Fruit fly (Drosophila melanogaster) Kc167 (cell line): ENCODE measurements around the gene CG8664.

Source experiments
- Myc ChIP-seq: fragments of >200 bp; optimal IDR thresholded peaks from 2 replicates; lab custom pipeline; 2017; ENCODE audit warnings: missing external identifiers
- Sin3A ChIP-seq: fragments of >200 bp; optimal IDR thresholded peaks from 2 replicates; lab custom pipeline; 2018; ENCODE audit warnings: missing external identifiers
- h ChIP-seq: fragments of >200 bp; optimal IDR thresholded peaks from 3 replicates; lab custom pipeline; 2018; ENCODE audit warnings: missing external identifiers
- insv ChIP-seq: fragments of >200 bp; optimal IDR thresholded peaks from 3 replicates; lab custom pipeline; 2018; ENCODE audit warnings: missing external identifiers
- psq ChIP-seq: fragments of >200 bp; optimal IDR thresholded peaks from 2 replicates; lab custom pipeline; 2017; ENCODE audit warnings: missing external identifiers
- ttk ChIP-seq: sonication (Bioruptor generic); optimal IDR thresholded peaks from 2 replicates; lab custom pipeline; 2017; ENCODE audit warnings: missing external identifiers

The CG8664 gene

DNA sequence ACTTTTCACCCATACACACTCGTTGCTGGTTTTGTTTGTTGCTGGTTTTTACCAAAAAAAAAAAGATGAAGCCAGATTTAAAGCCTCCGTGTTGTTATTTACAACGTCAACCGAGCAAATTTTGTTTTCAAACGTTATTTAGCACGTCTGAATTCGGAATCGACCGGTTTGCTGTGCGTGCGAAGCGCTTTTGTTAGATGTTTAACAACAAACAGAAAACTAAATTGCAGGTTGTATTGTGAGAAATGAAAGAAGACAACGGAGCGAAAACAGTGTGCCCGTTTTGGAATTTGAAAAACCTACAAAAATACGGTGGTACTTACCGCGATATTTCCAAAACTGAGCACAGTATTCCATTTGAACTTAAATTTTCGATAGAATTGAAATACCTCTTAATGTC lies 19.2 kb upstream of the CG8664 start, which contains the start of gene Fim:
TSS of gene Fim (minus strand) at position 225 of the 400 bp plus-strand sequence.
- TF ChIP-seq Myc (lab: Kevin White, UChicago) (no peak), psq (lab: Kevin White, UChicago) (no peak), Sin3A (lab: Kevin White, UChicago) (no peak), insv (lab: Kevin White, UChicago) (no peak), h (no peak), ttk (lab: Kevin White, UChicago) (no peak)

DNA sequence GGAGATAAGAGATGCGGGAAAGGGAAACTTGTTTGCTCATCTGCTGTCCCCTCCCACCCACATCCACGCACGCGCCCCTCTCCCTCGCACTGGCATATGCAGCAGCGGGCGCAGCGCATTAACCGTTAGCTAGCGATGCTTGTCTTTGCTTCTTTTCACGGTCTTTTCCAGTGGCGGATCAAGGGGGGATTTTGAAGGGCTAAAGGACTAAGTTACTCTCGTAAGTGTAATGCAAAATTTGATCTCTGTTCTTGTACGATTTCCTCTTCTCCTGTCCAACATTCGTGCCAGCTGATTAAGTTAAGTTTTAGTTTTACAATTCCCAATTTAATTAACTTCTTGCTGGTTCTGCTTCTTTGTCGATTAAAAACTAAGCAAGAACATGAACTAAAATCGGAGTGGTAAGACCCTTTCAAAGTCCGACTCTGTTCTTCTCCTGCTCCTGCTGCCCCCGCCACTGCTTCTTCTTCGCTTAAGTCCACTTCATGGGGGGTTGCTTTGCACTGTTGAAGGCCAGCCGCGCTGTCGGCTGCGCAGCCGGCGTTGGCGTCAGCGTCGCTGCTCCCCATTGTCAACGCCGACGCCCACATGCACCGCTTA lies 18.2 kb upstream of the CG8664 start:
- TF ChIP-seq h (no peak), psq (lab: Kevin White, UChicago) (no peak), ttk (lab: Kevin White, UChicago) (no peak), insv (lab: Kevin White, UChicago) (no peak), Myc (lab: Kevin White, UChicago) (no peak), Sin3A (lab: Kevin White, UChicago) (no peak)

DNA sequence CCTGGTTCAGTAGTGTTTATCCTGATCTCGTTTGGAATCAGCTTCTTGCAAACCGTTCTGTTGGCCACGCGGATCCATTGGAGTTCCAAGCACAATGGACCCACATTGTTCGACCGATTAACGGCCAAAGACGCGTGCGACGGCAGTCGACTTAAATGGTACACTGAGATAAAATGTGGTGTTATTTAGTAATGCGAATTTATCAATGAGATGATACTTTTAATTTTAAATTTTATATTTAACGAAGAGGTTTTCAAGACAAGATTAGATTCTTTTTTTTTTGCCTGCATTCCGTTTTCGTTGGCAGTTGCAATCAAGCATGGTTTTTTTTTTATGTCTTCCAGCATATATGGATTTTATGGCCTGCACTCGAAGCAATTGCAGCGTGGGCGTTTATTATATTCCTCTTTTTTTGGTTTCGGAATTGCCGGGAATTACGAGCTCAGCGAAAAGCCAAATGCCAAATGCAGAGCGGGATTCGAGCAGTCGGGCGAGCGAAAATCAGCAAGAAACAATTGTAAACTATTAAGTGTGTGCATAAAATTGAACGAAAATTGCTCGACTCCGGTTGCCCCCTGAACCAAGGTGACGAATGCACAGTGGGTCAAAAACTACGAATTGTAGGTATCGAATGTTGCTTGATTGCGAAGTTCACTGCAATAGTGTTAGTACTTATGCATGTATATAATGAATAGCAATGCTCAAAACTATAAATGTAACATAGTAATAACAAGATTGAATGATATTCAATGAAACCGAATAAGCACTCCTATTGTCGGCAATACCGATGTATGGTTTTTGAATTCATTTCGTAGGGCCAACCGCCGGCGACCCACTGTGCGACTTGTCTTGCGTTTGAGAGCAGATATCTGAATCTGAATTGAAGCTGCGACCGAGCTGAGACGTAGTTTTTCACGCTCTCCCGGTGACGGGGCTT lies 16.6 kb upstream of the CG8664 start:
- TF ChIP-seq Myc (lab: Kevin White, UChicago) (no peak), ttk (lab: Kevin White, UChicago) (no peak), insv (lab: Kevin White, UChicago) (no peak), h (no peak), psq (lab: Kevin White, UChicago) (no peak), Sin3A (lab: Kevin White, UChicago) (no peak)

DNA sequence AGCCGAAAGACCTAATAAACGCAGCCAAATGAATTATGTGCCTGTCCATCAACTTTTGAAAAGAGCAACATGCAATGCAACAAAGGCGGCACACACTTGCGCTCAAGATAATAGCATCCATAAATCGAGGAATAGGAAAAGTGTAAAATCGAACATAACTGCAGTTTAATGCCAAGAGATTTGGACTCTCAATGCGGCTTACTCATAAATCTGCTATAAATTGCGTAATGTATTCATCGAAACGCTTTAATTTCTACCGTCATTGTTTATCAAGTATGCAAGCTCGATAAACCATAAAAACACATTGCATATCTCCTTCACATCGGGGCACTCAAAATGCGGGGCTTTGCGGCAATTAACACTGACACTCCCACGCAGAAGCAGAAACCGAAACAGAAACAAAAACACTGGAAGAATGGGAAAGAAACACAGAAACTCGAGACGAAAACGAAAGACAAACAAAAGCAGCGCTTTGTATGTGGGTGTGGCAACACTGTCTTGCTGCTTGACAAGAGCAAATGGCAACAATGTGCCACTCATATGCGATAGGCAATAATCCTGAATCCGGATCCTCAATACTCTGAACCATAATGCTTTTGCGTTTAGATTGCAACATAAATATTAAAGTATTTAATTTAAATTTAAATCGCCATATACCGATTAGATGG lies 15.5 kb upstream of the CG8664 start:
- TF ChIP-seq Sin3A (lab: Kevin White, UChicago) (no peak), h (no peak), Myc (lab: Kevin White, UChicago) (no peak)

dm6 chrX:17297070-17297689 lies 14.7 kb upstream of the CG8664 start:
- TF ChIP-seq h (no peak), Myc (lab: Kevin White, UChicago) (no peak), ttk (lab: Kevin White, UChicago) (no peak), insv (lab: Kevin White, UChicago) (no peak), psq (lab: Kevin White, UChicago) (no peak), Sin3A (lab: Kevin White, UChicago) (no peak)

- TF ChIP-seq Myc (lab: Kevin White, UChicago) (no peak), insv (lab: Kevin White, UChicago) (no peak), Sin3A (lab: Kevin White, UChicago) (no peak), ttk (lab: Kevin White, UChicago) (no peak), h (no peak), psq (lab: Kevin White, UChicago) (no peak)
Observed at dm6 chrX:17296283-17297069, 13.9 kb upstream of the CG8664 start.

- TF ChIP-seq insv (lab: Kevin White, UChicago) (no peak), ttk (lab: Kevin White, UChicago) (no peak), Myc (lab: Kevin White, UChicago) (no peak), psq (lab: Kevin White, UChicago) (no peak), h (no peak), Sin3A (lab: Kevin White, UChicago) (no peak)
Observed at dm6 chrX:17294979-17295378, 12.5 kb upstream of the CG8664 start.

dm6 chrX:17294169-17294833 lies 11.8 kb upstream of the CG8664 start:
- TF ChIP-seq ttk (lab: Kevin White, UChicago) (no peak), psq (lab: Kevin White, UChicago) (no peak), h (no peak), Myc (lab: Kevin White, UChicago) (no peak), insv (lab: Kevin White, UChicago) (no peak), Sin3A (lab: Kevin White, UChicago) (no peak)

- TF ChIP-seq ttk (lab: Kevin White, UChicago) (no peak), Sin3A (lab: Kevin White, UChicago) (no peak), h (no peak), insv (lab: Kevin White, UChicago) (no peak), Myc (lab: Kevin White, UChicago) (no peak), psq (lab: Kevin White, UChicago) (no peak)
Observed at dm6 chrX:17293385-17293784, 10.9 kb upstream of the CG8664 start.
